Worm (Caenorhabditis elegans) whole organism, young adult: ENCODE results near the gene dpy-20.

Experiments used
- akir-1 ChIP-seq: fragments of 200-800 bp; sonication (Bioruptor generic); optimal IDR thresholded peaks from 2 replicates; lab custom pipeline; 2018; ENCODE audit warnings: mild to moderate bottlenecking, missing genetic modification characterization, moderate library complexity, missing compliant biosample characterization
- ccch-3 ChIP-seq: fragments of 200-800 bp; sonication (Bioruptor generic); optimal IDR thresholded peaks from 2 replicates; lab custom pipeline; 2018; ENCODE audit warnings: mild to moderate bottlenecking, missing genetic modification characterization, missing compliant biosample characterization
- die-1 ChIP-seq: sonication (generic microtip); optimal IDR thresholded peaks from 2 replicates; lab custom pipeline; 2016; ENCODE audit warnings: missing genotype, mild to moderate bottlenecking, missing genetic modification characterization, missing compliant biosample characterization
- madf-8 ChIP-seq: fragments of 200-800 bp; sonication (Bioruptor generic); conservative IDR thresholded peaks from 2 replicates; pipeline ENCODE4 v1.3.6; 2022; ENCODE audit warnings: missing genetic modification reagents, missing genetic modification characterization, missing compliant biosample characterization
- mes-4 ChIP-seq: sonication (generic microtip); optimal IDR thresholded peaks from 2 replicates; lab custom pipeline; 2016; ENCODE audit warnings: missing genotype, missing genetic modification characterization, missing compliant biosample characterization
- pha-4 ChIP-seq: fragments of 150-350 bp; sonication (generic microtip); optimal IDR thresholded peaks from 2 replicates; lab custom pipeline; 2014; ENCODE audit warnings: missing biosample characterization, missing genetic modification reagents, missing genetic modification characterization
- tbp1 ChIP-seq: fragments of 200-800 bp; sonication (Bioruptor generic); optimal IDR thresholded peaks from 2 replicates; lab custom pipeline; 2018; ENCODE audit warnings: mild to moderate bottlenecking, missing genetic modification characterization, missing compliant biosample characterization
- unc-130 ChIP-seq: sonication (generic microtip); optimal IDR thresholded peaks from 2 replicates; lab custom pipeline; 2016; ENCODE audit warnings: missing genetic modification reagents, missing genetic modification characterization, missing compliant biosample characterization
- unc-62 ChIP-seq: fragments of 150-350 bp; optimal IDR thresholded peaks from 2 replicates; lab custom pipeline; 2014; ENCODE audit warnings: missing biosample characterization, missing genetic modification reagents, missing genetic modification characterization
- ztf-18 ChIP-seq: sonication (generic microtip); optimal IDR thresholded peaks from 2 replicates; lab custom pipeline; 2016; ENCODE audit warnings: missing genotype, mild to moderate bottlenecking, missing genetic modification characterization, missing compliant biosample characterization

ce11 chrIV:11697514-11697913 lies 3.1 kb downstream of the dpy-20 start:
- TF ChIP-seq ccch-3 (GFP tag; lab: Kevin White, UChicago) (no peak), die-1 (no peak), pha-4 (no peak), madf-8 (GFP tag; lab: Robert Waterston, UW) (no peak), unc-62 (GFP tag; lab: Kevin White, UChicago) (no peak), akir-1 (GFP tag; lab: Kevin White, UChicago) (no peak), ztf-18 (tag; lab: Kevin White, UChicago) (no peak), tbp1 (GFP tag; lab: Kevin White, UChicago) (no peak), mes-4 (tag; lab: Kevin White, UChicago) (no peak), unc-130 (GFP tag; lab: Kevin White, UChicago) (no peak)
